Worm (Caenorhabditis elegans): ENCODE data around the gene nhr-66.

ce11 chrIV:8276609-8277008, 40.2 kb upstream of the nhr-66 start, which contains the start of gene K07H8.12:
- TF ChIP-seq sptf-1 (tag; optimal IDR thresholded peaks at IDR 0.05) = no peak
- TF ChIP-seq nhr-11 (tag; optimal IDR thresholded peaks at IDR 0.05) = no peak
- no peak for TF ChIP-seq mep-1 (tag; optimal IDR thresholded peaks at IDR 0.05)
- no peak for TF ChIP-seq unc-30 (tag; optimal IDR thresholded peaks at IDR 0.05)
- TF ChIP-seq jun-1 (tag; optimal IDR thresholded peaks at IDR 0.05) = no peak
- TF ChIP-seq nhr-28 (tag; optimal IDR thresholded peaks at IDR 0.05) = no peak
- TF ChIP-seq fos-1 (tag; optimal IDR thresholded peaks at IDR 0.05) = no peak
- no peak for TF ChIP-seq nhr-237 (tag; optimal IDR thresholded peaks at IDR 0.05)
- TF ChIP-seq ceh-88 (GFP tag; IDR thresholded peaks at IDR 0.05) = no peak
- TF ChIP-seq nhr-12 (tag; optimal IDR thresholded peaks at IDR 0.05) = no peak
- no peak for TF ChIP-seq ces-1 (GFP tag; optimal IDR thresholded peaks at IDR 0.05)
- TF ChIP-seq ama-1 (optimal IDR thresholded peaks at IDR 0.05) = no peak
- no peak for TF ChIP-seq ztf-11 (tag; optimal IDR thresholded peaks at IDR 0.05)

Data from whole organism, L1 larva.